Worm (Caenorhabditis elegans) whole organism, early embryonic: ENCODE data around the gene slcr-46.1.

Experiments used
- B0310.2 ChIP-seq: sonication (generic microtip); optimal IDR thresholded peaks from 2 replicates; lab custom pipeline; 2016; ENCODE audit warnings: mild to moderate bottlenecking, missing genetic modification characterization, missing compliant biosample characterization
- F13C5.2 ChIP-seq: sonication (generic microtip); optimal IDR thresholded peaks from 2 replicates; lab custom pipeline; 2017; ENCODE audit warnings: mild to moderate bottlenecking, missing genetic modification characterization, inconsistent platforms, missing compliant biosample characterization
- aly-1 ChIP-seq: sonication (generic microtip); optimal IDR thresholded peaks from 2 replicates; lab custom pipeline; 2016; ENCODE audit warnings: missing genetic modification characterization, missing compliant biosample characterization
- ama-1 ChIP-seq: fragments of 150-350 bp; optimal IDR thresholded peaks from 2 replicates; lab custom pipeline; 2014
- ceh-13 ChIP-seq: fragments of 200-800 bp; sonication (Bioruptor generic); optimal IDR thresholded peaks from 2 replicates; lab custom pipeline; 2018; ENCODE audit warnings: mild to moderate bottlenecking, missing genetic modification characterization, missing compliant biosample characterization
- ceh-36 ChIP-seq: sonication (generic microtip); optimal IDR thresholded peaks from 2 replicates; lab custom pipeline; 2016; ENCODE audit warnings: missing genetic modification characterization, inconsistent platforms, missing compliant biosample characterization
- ets-7 ChIP-seq: sonication (generic microtip); optimal IDR thresholded peaks from 2 replicates; lab custom pipeline; 2016; ENCODE audit warnings: missing genotype, missing genetic modification characterization, missing compliant biosample characterization
- flt-1 ChIP-seq: fragments of 200-800 bp; sonication (Bioruptor generic); IDR thresholded peaks from 2 replicates; pipeline ENCODE4 v1.3.6; 2022; ENCODE audit warnings: missing genetic modification characterization, missing compliant biosample characterization
- hmbx-1 ChIP-seq: sonication (generic microtip); optimal IDR thresholded peaks from 2 replicates; lab custom pipeline; 2016; ENCODE audit warnings: mild to moderate bottlenecking, missing genetic modification characterization, missing compliant biosample characterization
- hmg-4 ChIP-seq: fragments of 200-800 bp; sonication (Bioruptor generic); optimal IDR thresholded peaks from 2 replicates; lab custom pipeline; 2018; ENCODE audit warnings: mild to moderate bottlenecking, missing genetic modification characterization, missing compliant biosample characterization
- hnd-1 ChIP-seq: sonication (generic microtip); optimal IDR thresholded peaks from 2 replicates; lab custom pipeline; 2016; ENCODE audit warnings: missing genetic modification characterization, missing compliant biosample characterization
- pes-1 ChIP-seq: fragments of 200-800 bp; sonication (Bioruptor generic); IDR thresholded peaks from 2 replicates; pipeline ENCODE4 v1.3.6; 2022; ENCODE audit warnings: missing genetic modification reagents, missing genetic modification characterization, missing compliant biosample characterization
- scrt-1 ChIP-seq: fragments of 200-800 bp; sonication (Bioruptor generic); IDR thresholded peaks from 2 replicates; pipeline ENCODE4 v1.3.6; 2022; ENCODE audit warnings: missing genetic modification characterization, missing compliant biosample characterization
- sea-1 ChIP-seq: fragments of 200-800 bp; sonication (Bioruptor generic); conservative IDR thresholded peaks from 2 replicates; pipeline ENCODE4 v1.3.6; 2022; ENCODE audit warnings: missing genetic modification characterization, missing compliant biosample characterization
- tbx-11 ChIP-seq: fragments of 200-800 bp; sonication (Bioruptor generic); IDR thresholded peaks from 2 replicates; pipeline ENCODE4 v1.3.6; 2022; ENCODE audit warnings: missing genetic modification characterization, missing compliant biosample characterization
- tbx-37 ChIP-seq: fragments of 200-800 bp; sonication (Bioruptor generic); conservative IDR thresholded peaks from 2 replicates; pipeline ENCODE4 v1.3.6; 2022; ENCODE audit warnings: missing genetic modification reagents, missing genetic modification characterization, missing compliant biosample characterization
- tra-4 ChIP-seq: sonication (generic microtip); optimal IDR thresholded peaks from 2 replicates; lab custom pipeline; 2017; ENCODE audit warnings: missing genetic modification characterization, missing compliant biosample characterization

Gene slcr-46.1

DNA sequence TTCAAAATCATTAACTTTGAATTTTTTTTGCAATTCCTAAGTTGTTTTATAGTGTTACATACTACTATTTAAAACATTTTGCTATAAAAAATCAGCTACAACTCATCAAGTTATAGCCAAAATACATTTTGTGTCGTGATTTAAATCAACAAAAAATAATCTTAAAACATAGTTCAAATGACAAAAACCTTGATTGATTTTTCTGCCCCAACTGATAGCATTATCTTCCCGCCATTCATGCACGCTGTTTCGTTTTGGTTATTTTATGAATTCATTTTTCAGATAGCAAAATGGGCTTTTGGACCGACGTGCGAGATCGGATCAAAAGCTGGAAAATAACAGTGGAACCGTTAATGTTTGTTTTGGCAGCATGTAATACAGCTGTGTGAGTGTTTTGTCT is at the start of gene slcr-46.1:
Gene slcr-46.1 (plus strand): TSS at position 274 of the 400 bp plus-strand sequence.
- TF ChIP-seq hnd-1 (tag; lab: Kevin White, UChicago) (no peak), hmg-4 (GFP tag; lab: Kevin White, UChicago) (no peak)

DNA sequence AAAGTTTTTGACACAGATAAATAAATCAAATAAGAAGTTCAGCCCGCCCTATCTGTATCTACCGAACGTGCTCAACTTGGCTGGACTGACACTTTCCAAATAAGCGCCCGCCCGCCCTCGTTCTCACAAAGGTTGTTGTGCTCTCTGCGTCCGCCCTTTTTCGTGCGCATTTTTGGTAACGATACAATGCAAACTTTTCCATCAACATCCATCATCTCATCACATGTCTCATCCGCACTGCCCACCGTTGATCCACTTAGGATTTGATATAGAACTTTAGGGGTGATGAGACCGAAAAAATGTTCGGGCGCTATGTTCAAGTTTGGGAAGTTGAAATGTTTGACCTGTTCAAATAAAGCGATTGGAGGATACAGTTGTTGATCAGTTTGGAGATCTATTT is 46.6 kb upstream of the slcr-46.1 start, which contains the start of gene C05E11.7:
Gene C05E11.7 (minus strand): TSS at position 101 of the 400 bp plus-strand sequence.
- TF ChIP-seq hnd-1 (tag; lab: Kevin White, UChicago) (no peak), B0310.2 (tag; lab: Kevin White, UChicago) (no peak), ets-7 (tag; lab: Kevin White, UChicago) (no peak), scrt-1 (GFP tag; lab: Robert Waterston, UW) (no peak), pes-1 (no peak), aly-1 (tag; lab: Kevin White, UChicago) (no peak), hmg-4 (GFP tag; lab: Kevin White, UChicago) (no peak), sea-1 (no peak), flt-1 (GFP tag; lab: Robert Waterston, UW) (no peak), ama-1 (lab: Kevin White, UChicago) (no peak), ceh-36 (no peak), tra-4 (tag; lab: Kevin White, UChicago) (no peak)

DNA sequence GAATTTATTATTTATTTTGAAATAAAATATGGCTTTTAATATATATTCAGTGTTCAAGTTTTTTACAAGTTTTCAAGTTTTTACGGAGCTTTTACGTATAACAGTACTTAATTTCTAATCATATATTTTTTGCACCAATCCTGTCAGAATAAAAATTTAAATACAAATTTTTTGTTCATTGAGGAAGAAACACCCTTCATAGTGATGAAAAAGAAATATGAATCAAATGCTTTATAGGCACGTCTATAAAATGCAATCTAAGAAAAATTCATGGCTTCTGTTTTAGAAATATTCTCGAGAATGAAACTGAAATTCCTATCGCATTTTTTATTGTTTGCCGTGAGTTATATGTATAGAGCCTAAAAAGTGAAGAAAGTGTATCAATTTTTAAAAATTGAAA is 45.5 kb upstream of the slcr-46.1 start, which contains the start of gene C05E11.2:
Gene C05E11.2 (plus strand): TSS at position 301 of the 400 bp plus-strand sequence.
- TF ChIP-seq scrt-1 (GFP tag; lab: Robert Waterston, UW) (no peak), hmg-4 (GFP tag; lab: Kevin White, UChicago) (no peak), tbx-37 (GFP tag; lab: Robert Waterston, UW) (no peak), ceh-13 (no peak), aly-1 (tag; lab: Kevin White, UChicago) (no peak), hnd-1 (tag; lab: Kevin White, UChicago) (no peak), tbx-11 (no peak), flt-1 (GFP tag; lab: Robert Waterston, UW) (no peak), hmbx-1 (no peak)

DNA sequence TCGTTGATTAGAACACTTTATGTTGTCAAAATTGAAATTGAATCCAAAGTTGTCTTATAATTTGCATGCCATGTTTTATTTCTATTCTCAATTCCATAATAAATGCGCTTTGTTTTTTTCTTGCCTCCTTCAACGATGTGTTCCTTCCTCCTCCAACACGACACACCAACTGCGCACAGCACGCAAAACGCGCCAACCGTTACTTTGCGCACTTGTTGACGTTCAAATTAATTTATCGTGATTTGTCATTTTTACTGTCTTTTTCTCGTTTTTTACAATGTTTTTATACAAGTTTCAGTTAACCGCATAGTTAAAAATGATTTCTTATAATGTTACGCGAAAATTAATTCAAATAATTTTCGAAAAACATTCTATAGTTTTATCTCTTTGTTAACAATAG is 44.2 kb upstream of the slcr-46.1 start:
- TF ChIP-seq B0310.2 (tag; lab: Kevin White, UChicago) (no peak), hmg-4 (GFP tag; lab: Kevin White, UChicago) (no peak)

DNA sequence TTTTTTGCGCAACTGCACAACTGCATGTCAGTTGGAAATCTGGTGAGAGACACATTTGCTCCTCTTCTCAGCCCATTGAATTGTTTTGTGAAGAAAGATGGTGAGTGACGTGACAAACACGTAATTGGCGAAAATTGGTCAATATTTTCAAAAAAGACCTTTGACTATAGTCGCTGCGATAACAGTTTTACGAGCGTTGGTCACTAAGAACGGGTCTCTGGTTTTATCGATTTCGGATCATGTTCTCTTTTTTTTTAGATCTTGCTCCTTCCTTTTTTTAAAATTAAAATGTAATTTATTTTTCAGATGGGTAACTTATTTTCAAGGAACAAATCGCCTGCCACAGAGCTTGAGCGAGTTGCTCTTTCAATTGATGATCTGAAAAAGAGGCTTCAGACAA is 43.7 kb upstream of the slcr-46.1 start, which contains the start of gene lnp-1:
Gene lnp-1 (plus strand): TSS at position 301 of the 400 bp plus-strand sequence.
- no peak for TF ChIP-seq ceh-36
- no peak for TF ChIP-seq ama-1 (lab: Kevin White, UChicago)
- TF ChIP-seq tbx-11: no peak
- TF ChIP-seq scrt-1 (GFP tag; lab: Robert Waterston, UW): no peak
- TF ChIP-seq hnd-1 (tag; lab: Kevin White, UChicago): no peak
- TF ChIP-seq tbx-37 (GFP tag; lab: Robert Waterston, UW): no peak
- no peak for TF ChIP-seq ceh-13
- TF ChIP-seq tra-4 (tag; lab: Kevin White, UChicago): no peak
- TF ChIP-seq hmg-4 (GFP tag; lab: Kevin White, UChicago): no peak
- TF ChIP-seq aly-1 (tag; lab: Kevin White, UChicago): no peak
- no peak for TF ChIP-seq flt-1 (GFP tag; lab: Robert Waterston, UW)
- TF ChIP-seq B0310.2 (tag; lab: Kevin White, UChicago): no peak
- TF ChIP-seq sea-1: no peak
- no peak for TF ChIP-seq F13C5.2 (tag; lab: Kevin White, UChicago)
- no peak for TF ChIP-seq hmbx-1
- no peak for TF ChIP-seq ets-7 (tag; lab: Kevin White, UChicago)

DNA sequence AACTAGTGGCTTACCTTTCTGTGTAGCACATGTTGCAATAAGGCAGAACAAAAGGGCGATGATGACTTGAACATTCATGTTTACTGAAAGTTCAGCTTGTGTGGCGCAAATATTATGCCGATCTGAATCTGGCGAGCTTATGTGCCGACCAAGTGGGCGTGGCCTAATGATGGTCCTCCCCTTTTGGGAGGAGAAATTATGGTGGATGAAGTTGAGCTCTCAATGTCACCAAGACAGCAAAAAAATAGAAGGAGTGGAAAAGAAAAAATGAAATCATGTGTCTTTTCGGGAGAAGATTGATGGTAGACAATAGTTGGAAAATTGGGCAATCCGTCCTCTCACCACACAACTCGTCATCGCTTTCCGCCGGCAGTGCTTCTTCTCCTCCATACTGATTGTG is 39.9 kb upstream of the slcr-46.1 start, which contains the start of gene flp-12:
Gene flp-12 (minus strand): TSS at position 101 of the 400 bp plus-strand sequence.
- TF ChIP-seq hmg-4 (GFP tag; lab: Kevin White, UChicago) (no peak), ama-1 (lab: Kevin White, UChicago) (no peak), pes-1 (no peak), tra-4 (tag; lab: Kevin White, UChicago) (no peak), ceh-13 (no peak), B0310.2 (tag; lab: Kevin White, UChicago) (no peak), tbx-37 (GFP tag; lab: Robert Waterston, UW) (no peak), scrt-1 (GFP tag; lab: Robert Waterston, UW) (no peak), flt-1 (GFP tag; lab: Robert Waterston, UW) (no peak)

DNA sequence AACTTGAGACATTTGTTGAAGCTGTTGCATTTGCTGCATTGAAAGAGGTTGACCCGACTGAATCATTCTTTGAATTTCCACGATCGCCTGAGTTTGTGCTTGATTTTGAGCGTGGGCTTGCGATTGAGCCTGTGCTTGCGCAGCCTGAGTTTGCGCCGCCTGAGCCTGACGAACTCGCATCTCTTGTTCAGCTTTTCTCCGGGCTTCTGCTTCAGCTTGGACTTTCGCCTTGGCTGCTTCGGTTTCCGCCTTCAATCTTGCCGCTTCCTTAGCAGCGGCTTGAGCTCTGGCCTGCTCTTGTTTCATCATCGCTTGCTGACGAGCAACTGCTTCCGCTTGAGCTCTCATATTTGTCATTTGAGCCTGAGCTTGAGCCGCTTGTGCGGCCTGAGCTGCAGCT is 34.7 kb upstream of the slcr-46.1 start:
- TF ChIP-seq F13C5.2 (tag; lab: Kevin White, UChicago) (no peak), pes-1 (no peak), ceh-36 (no peak), sea-1 (no peak), tbx-37 (GFP tag; lab: Robert Waterston, UW) (no peak), flt-1 (GFP tag; lab: Robert Waterston, UW) (no peak), hnd-1 (tag; lab: Kevin White, UChicago) (no peak), aly-1 (tag; lab: Kevin White, UChicago) (no peak), scrt-1 (GFP tag; lab: Robert Waterston, UW) (no peak), B0310.2 (tag; lab: Kevin White, UChicago) (no peak), hmbx-1 (no peak)

DNA sequence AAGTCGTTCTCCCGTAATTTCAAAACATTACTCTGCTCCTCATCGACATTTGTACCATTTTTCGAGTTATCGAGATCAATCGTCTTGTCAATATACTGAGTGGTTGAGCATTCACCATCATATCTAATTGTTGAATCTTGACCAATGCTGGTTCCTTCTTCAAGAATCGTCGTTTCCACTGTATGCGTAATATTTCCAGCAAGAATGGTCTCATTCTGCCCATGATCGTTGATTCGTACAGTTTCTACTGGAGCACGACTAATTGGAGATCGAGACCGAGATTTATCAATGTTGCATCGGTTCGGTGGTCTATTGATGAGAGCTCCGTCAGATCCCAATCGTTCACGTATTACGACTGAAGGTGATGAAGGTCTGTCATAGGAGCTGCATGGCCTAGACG is 32.6 kb upstream of the slcr-46.1 start:
- TF ChIP-seq hnd-1 (tag; lab: Kevin White, UChicago) (no peak), sea-1 (no peak)

DNA sequence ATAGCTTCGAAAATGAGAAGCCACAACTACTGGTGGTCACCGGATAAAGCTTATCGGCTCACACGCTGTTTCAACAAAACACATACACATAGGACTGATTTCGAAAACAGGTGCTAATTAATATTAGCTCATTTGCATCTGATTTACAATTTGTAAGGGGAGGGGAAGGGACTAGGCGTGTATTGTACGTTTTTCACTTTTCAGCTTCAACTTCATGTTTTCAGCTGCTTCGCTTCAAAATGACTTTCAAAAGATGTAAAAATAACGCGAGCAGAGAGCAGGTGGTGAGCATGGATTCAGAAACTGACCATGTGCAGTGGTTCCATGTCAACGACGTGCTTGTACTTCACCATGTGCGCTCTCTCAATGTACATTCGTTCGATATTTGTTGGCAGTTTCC is 31.2 kb upstream of the slcr-46.1 start:
- TF ChIP-seq pes-1: no peak
- TF ChIP-seq tra-4 (tag; lab: Kevin White, UChicago): no peak
- TF ChIP-seq flt-1 (GFP tag; lab: Robert Waterston, UW): no peak
- TF ChIP-seq scrt-1 (GFP tag; lab: Robert Waterston, UW): no peak
- no peak for TF ChIP-seq hmbx-1
